Worm (Caenorhabditis elegans) whole organism, L2 larva: ENCODE measurements around the gene rhi-1.

Experiments
- aly-2 ChIP-seq: fragments of 150-350 bp; optimal IDR thresholded peaks from 2 replicates; lab custom pipeline; 2014; ENCODE audit warnings: missing biosample characterization, missing genetic modification characterization
- ceh-82 ChIP-seq: fragments of 150-350 bp; optimal IDR thresholded peaks from 2 replicates; lab custom pipeline; 2014; ENCODE audit warnings: missing biosample characterization, missing genetic modification characterization
- elt-1 ChIP-seq: fragments of 150-350 bp; optimal IDR thresholded peaks from 2 replicates; lab custom pipeline; 2014; ENCODE audit warnings: missing biosample characterization, missing genetic modification characterization
- lin-39 ChIP-seq: fragments of 150-350 bp; optimal IDR thresholded peaks from 2 replicates; lab custom pipeline; 2014; ENCODE audit warnings: missing biosample characterization, missing genetic modification reagents, missing genetic modification characterization
- mdl-1 ChIP-seq, 2 experiments: fragments of 150-350 bp in 1 of 2; sonication (generic microtip) in 1 of 2; optimal IDR thresholded peaks; 2 replicates each; lab custom pipeline; 2017; ENCODE audit warnings: missing biosample characterization in 2 of 2, missing genetic modification characterization in 2 of 2
- nhr-12 ChIP-seq: fragments of 150-350 bp; optimal IDR thresholded peaks from 2 replicates; lab custom pipeline; 2014; ENCODE audit warnings: missing biosample characterization, missing genetic modification characterization
- snpc-4 ChIP-seq: fragments of 150-350 bp; optimal IDR thresholded peaks from 2 replicates; lab custom pipeline; 2014; ENCODE audit warnings: missing biosample characterization, missing genetic modification characterization

ce11 chrX:4492199-4492598 is 16.1 kb upstream of the rhi-1 start, which contains the start of gene F46H6.5:
- TF ChIP-seq nhr-12 (tag; lab: Kevin White, UChicago), result no peak
- TF ChIP-seq elt-1, result no peak
- TF ChIP-seq lin-39 (tag; lab: Kevin White, UChicago), result no peak
- TF ChIP-seq aly-2 (tag; lab: Kevin White, UChicago), result no peak
- TF ChIP-seq mdl-1 (tag; optimal IDR thresholded peaks at IDR 0.05; lab: Kevin White, UChicago), result no peak
- TF ChIP-seq ceh-82, result no peak
- TF ChIP-seq snpc-4 (tag; lab: Kevin White, UChicago), result no peak
